Worm (Caenorhabditis elegans) whole organism, L3 larva: Measurements from ENCODE around the gene fubl-1.

ENCODE experiments used
- R02D3.7 ChIP-seq: fragments of 150-350 bp; optimal IDR thresholded peaks from 2 replicates; lab custom pipeline; 2014; ENCODE audit warnings: missing biosample characterization, missing genetic modification characterization
- ZK546.5 ChIP-seq: sonication (generic microtip); optimal IDR thresholded peaks from 2 replicates; lab custom pipeline; 2017; ENCODE audit warnings: missing biosample characterization, missing genetic modification characterization
- ceh-16 ChIP-seq: sonication (generic microtip); optimal IDR thresholded peaks from 2 replicates; lab custom pipeline; 2017; ENCODE audit warnings: missing biosample characterization, missing genetic modification characterization
- ceh-28 ChIP-seq: fragments of 150-350 bp; optimal IDR thresholded peaks from 2 replicates; lab custom pipeline; 2014; ENCODE audit warnings: missing biosample characterization, missing genetic modification reagents, missing genetic modification characterization
- ceh-9 ChIP-seq: sonication (generic microtip); optimal IDR thresholded peaks from 2 replicates; lab custom pipeline; 2018; ENCODE audit warnings: missing biosample characterization, missing genetic modification characterization
- daf-12 ChIP-seq: fragments of 150-350 bp; optimal IDR thresholded peaks from 2 replicates; lab custom pipeline; 2014; ENCODE audit warnings: missing biosample characterization, missing genetic modification reagents, missing genetic modification characterization
- egl-27 ChIP-seq: sonication (generic microtip); optimal IDR thresholded peaks from 4 replicates; lab custom pipeline; 2017; ENCODE audit warnings: missing biosample characterization, missing genetic modification reagents, missing genetic modification characterization
- elt-2 ChIP-seq: sonication (generic microtip); optimal IDR thresholded peaks from 2 replicates; lab custom pipeline; 2016; ENCODE audit warnings: missing genetic modification reagents, mild to moderate bottlenecking, missing genetic modification characterization, missing compliant biosample characterization
- eor-1 ChIP-seq, 2 experiments: fragments of 150-350 bp; optimal IDR thresholded peaks; 2 replicates each; lab custom pipeline; 2014 to 2018; ENCODE audit warnings: missing biosample characterization in 2 of 2, missing genetic modification characterization in 2 of 2
- fkh-10 ChIP-seq: sonication (generic microtip); optimal IDR thresholded peaks from 2 replicates; lab custom pipeline; 2017; ENCODE audit warnings: missing biosample characterization, missing genetic modification reagents, missing genetic modification characterization
- fkh-2 ChIP-seq: fragments of 150-350 bp; optimal IDR thresholded peaks from 2 replicates; lab custom pipeline; 2014; ENCODE audit warnings: missing biosample characterization, missing genetic modification reagents, missing genetic modification characterization
- fos-1 ChIP-seq: fragments of 150-350 bp; optimal IDR thresholded peaks from 2 replicates; lab custom pipeline; 2014; ENCODE audit warnings: missing biosample characterization, missing genetic modification characterization
- hmg-11 ChIP-seq: sonication (generic microtip); optimal IDR thresholded peaks from 2 replicates; lab custom pipeline; 2016; ENCODE audit warnings: missing genetic modification characterization, missing compliant biosample characterization
- jun-1 ChIP-seq: fragments of 150-350 bp; optimal IDR thresholded peaks from 2 replicates; lab custom pipeline; 2014; ENCODE audit warnings: missing biosample characterization, missing genetic modification reagents, missing genetic modification characterization
- lin-15B ChIP-seq: fragments of 150-350 bp; optimal IDR thresholded peaks from 2 replicates; lab custom pipeline; 2014; ENCODE audit warnings: missing biosample characterization, missing genetic modification characterization
- lin-39 ChIP-seq: fragments of 150-350 bp; optimal IDR thresholded peaks from 2 replicates; lab custom pipeline; 2018; ENCODE audit warnings: missing biosample characterization, missing genetic modification reagents, missing genetic modification characterization
- lsy-12 ChIP-seq: sonication (generic microtip); optimal IDR thresholded peaks from 2 replicates; lab custom pipeline; 2016; ENCODE audit warnings: mild to moderate bottlenecking, missing genetic modification characterization, missing compliant biosample characterization
- mdl-1 ChIP-seq: fragments of 150-350 bp; optimal IDR thresholded peaks from 2 replicates; lab custom pipeline; 2014; ENCODE audit warnings: missing biosample characterization, missing genetic modification characterization
- mml-1 ChIP-seq: fragments of 150-350 bp; sonication (generic microtip); optimal IDR thresholded peaks from 3 replicates; lab custom pipeline; 2014; ENCODE audit warnings: missing biosample characterization, missing genetic modification characterization
- nfya-1 ChIP-seq: sonication (generic microtip); optimal IDR thresholded peaks from 2 replicates; lab custom pipeline; 2017; ENCODE audit warnings: missing genetic modification characterization, mild to moderate bottlenecking, missing compliant biosample characterization, antibody characterized with exemption, moderate library complexity; ENCODE audit not compliant: insufficient read depth
- nhr-11 ChIP-seq: fragments of 150-350 bp; optimal IDR thresholded peaks from 2 replicates; lab custom pipeline; 2014; ENCODE audit warnings: missing biosample characterization, missing genetic modification characterization
- nhr-12 ChIP-seq: fragments of 150-350 bp; optimal IDR thresholded peaks from 2 replicates; lab custom pipeline; 2014; ENCODE audit warnings: missing biosample characterization, missing genetic modification characterization
- nhr-23 ChIP-seq: fragments of 150-350 bp; optimal IDR thresholded peaks from 2 replicates; lab custom pipeline; 2014; ENCODE audit warnings: missing biosample characterization, missing genetic modification reagents, missing genetic modification characterization
- nhr-237 ChIP-seq: fragments of 150-350 bp; optimal IDR thresholded peaks from 2 replicates; lab custom pipeline; 2014; ENCODE audit warnings: missing biosample characterization, missing genetic modification characterization
- nhr-25 ChIP-seq: sonication (generic microtip); optimal IDR thresholded peaks from 2 replicates; lab custom pipeline; 2017; ENCODE audit warnings: missing biosample characterization, missing genetic modification characterization
- nhr-28 ChIP-seq: fragments of 150-350 bp; optimal IDR thresholded peaks from 2 replicates; lab custom pipeline; 2014; ENCODE audit warnings: missing biosample characterization, missing genetic modification characterization
- nhr-43 ChIP-seq: sonication (generic microtip); optimal IDR thresholded peaks from 2 replicates; lab custom pipeline; 2016; ENCODE audit warnings: mild to moderate bottlenecking, missing genetic modification characterization, missing compliant biosample characterization; ENCODE audit not compliant: poor library complexity, severe bottlenecking
- nhr-67 ChIP-seq: fragments of 150-350 bp; optimal IDR thresholded peaks from 2 replicates; lab custom pipeline; 2014; ENCODE audit warnings: missing biosample characterization, missing genetic modification characterization
- nhr-77 ChIP-seq: fragments of 150-350 bp; optimal IDR thresholded peaks from 2 replicates; lab custom pipeline; 2014; ENCODE audit warnings: missing biosample characterization, missing genetic modification characterization
- pha-4 ChIP-seq: fragments of 150-350 bp; optimal IDR thresholded peaks from 2 replicates; lab custom pipeline; 2014; ENCODE audit warnings: missing biosample characterization, missing genetic modification reagents, missing genetic modification characterization
- pqm-1 ChIP-seq: fragments of 150-350 bp; optimal IDR thresholded peaks from 2 replicates; lab custom pipeline; 2017; ENCODE audit warnings: missing biosample characterization, missing genetic modification characterization, inconsistent platforms
- sea-2 ChIP-seq: fragments of 150-350 bp; sonication (generic microtip); optimal IDR thresholded peaks from 4 replicates; lab custom pipeline; 2014; ENCODE audit warnings: missing biosample characterization, missing genetic modification reagents, missing genetic modification characterization
- skn-1 ChIP-seq: fragments of 150-350 bp; optimal IDR thresholded peaks from 2 replicates; lab custom pipeline; 2014; ENCODE audit warnings: missing biosample characterization, missing genetic modification characterization
- tbx-2 ChIP-seq: sonication (generic microtip); optimal IDR thresholded peaks from 2 replicates; lab custom pipeline; 2016; ENCODE audit warnings: mild to moderate bottlenecking, missing genetic modification characterization, missing compliant biosample characterization
- unc-39 ChIP-seq: sonication (generic microtip); optimal IDR thresholded peaks from 4 replicates; lab custom pipeline; 2017; ENCODE audit warnings: missing biosample characterization, missing genetic modification characterization

The fubl-1 gene

ce11 chrV:10283444-10283843 is 44.8 kb upstream of the fubl-1 start, which contains the start of gene lys-3:
TSS of gene lys-3 (minus strand) at chrV:10283544.
- TF ChIP-seq pqm-1 (tag; lab: Kevin White, UChicago) (peak; percentile 19), sea-2 (GFP tag; lab: Kevin White, UChicago) (no peak), daf-12 (no peak), nhr-11 (tag; lab: Kevin White, UChicago) (no peak), lin-15B (tag; lab: Kevin White, UChicago) (no peak), lsy-12 (tag; lab: Kevin White, UChicago) (no peak), egl-27 (tag; lab: Kevin White, UChicago) (no peak), elt-2 (tag; lab: Kevin White, UChicago) (no peak)

ce11 chrV:10281374-10281773 is 42.7 kb upstream of the fubl-1 start, which contains the start of gene lys-2:
TSS of gene lys-2 (minus strand) at chrV:10281474.
- TF ChIP-seq egl-27 (tag; lab: Kevin White, UChicago), result no peak
- no peak for TF ChIP-seq ceh-9
- no peak for TF ChIP-seq eor-1 (tag; optimal IDR thresholded peaks at IDR 0.05; lab: Kevin White, UChicago)
- peak; percentile 24 for TF ChIP-seq jun-1
- no peak for TF ChIP-seq fkh-2 (tag; lab: Kevin White, UChicago)
- TF ChIP-seq mdl-1 (tag; lab: Kevin White, UChicago), result no peak
- TF ChIP-seq fkh-10 (GFP tag; lab: Kevin White, UChicago), result no peak
- TF ChIP-seq nhr-77 (tag; lab: Kevin White, UChicago), result no peak
- peak; percentile 20 for TF ChIP-seq pha-4
- no peak for TF ChIP-seq nhr-11 (tag; lab: Kevin White, UChicago)
- no peak for TF ChIP-seq nhr-28 (tag; lab: Kevin White, UChicago)
- TF ChIP-seq unc-39 (tag; lab: Kevin White, UChicago), result no peak
- no peak for TF ChIP-seq nhr-67 (tag; lab: Kevin White, UChicago)
- no peak for TF ChIP-seq nhr-12
- TF ChIP-seq nhr-237 (tag; lab: Kevin White, UChicago), result no peak
- peak; percentile 95 for TF ChIP-seq pqm-1 (tag; lab: Kevin White, UChicago)
- TF ChIP-seq R02D3.7 (tag; lab: Kevin White, UChicago), result no peak
- TF ChIP-seq lin-15B (tag; lab: Kevin White, UChicago), result no peak
- no peak for TF ChIP-seq mml-1 (tag; lab: Kevin White, UChicago)
- TF ChIP-seq nhr-43 (tag; lab: Kevin White, UChicago), result no peak
- no peak for TF ChIP-seq nfya-1 (tag; lab: Kevin White, UChicago)
- TF ChIP-seq elt-2 (tag; lab: Kevin White, UChicago), result peak; percentile 84
- no peak for TF ChIP-seq hmg-11 (tag; lab: Kevin White, UChicago)
- TF ChIP-seq lsy-12 (tag; lab: Kevin White, UChicago), result no peak
- no peak for TF ChIP-seq nhr-23 (tag; lab: Kevin White, UChicago)
- TF ChIP-seq ceh-16, result no peak
- TF ChIP-seq skn-1, result peak; percentile 8
- TF ChIP-seq ceh-28 (tag; lab: Kevin White, UChicago), result no peak
- TF ChIP-seq lin-39 (tag; lab: Kevin White, UChicago), result no peak
- TF ChIP-seq ZK546.5 (tag; lab: Kevin White, UChicago), result no peak

DNA sequence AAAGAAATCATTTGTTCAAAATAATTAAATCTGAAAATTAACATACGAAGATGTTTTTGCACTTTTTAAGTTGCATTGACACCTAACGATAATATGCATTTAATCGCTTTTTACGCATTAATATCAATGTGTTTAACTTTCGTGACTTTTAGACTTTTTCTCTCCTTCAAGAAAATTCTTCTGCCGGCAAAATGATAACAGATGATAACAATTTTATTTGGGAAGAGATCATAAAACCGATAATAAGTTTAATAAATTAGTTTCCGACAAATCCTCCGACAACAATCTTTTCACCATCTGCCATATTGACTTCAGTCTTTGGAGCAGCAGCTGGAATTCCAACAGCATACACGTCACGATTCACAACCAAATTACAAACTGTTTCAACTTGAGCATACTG is 41.4 kb upstream of the fubl-1 start:
- TF ChIP-seq fos-1 (peak; percentile 23), jun-1 (peak; percentile 37), pha-4 (peak; percentile 34), tbx-2 (tag; lab: Kevin White, UChicago) (no peak), pqm-1 (tag; lab: Kevin White, UChicago) (peak; percentile 85), mdl-1 (tag; lab: Kevin White, UChicago) (no peak), elt-2 (tag; lab: Kevin White, UChicago) (peak; percentile 89)

ce11 chrV:10277579-10277978 is 38.9 kb upstream of the fubl-1 start, which contains the start of gene lys-1:
TSS of gene lys-1 (plus strand) at chrV:10277904.
- TF ChIP-seq nhr-23 (tag; lab: Kevin White, UChicago) (no peak), nfya-1 (tag; lab: Kevin White, UChicago) (no peak), pqm-1 (tag; lab: Kevin White, UChicago) (peak; percentile 83), nhr-25 (no peak), tbx-2 (tag; lab: Kevin White, UChicago) (no peak), elt-2 (tag; lab: Kevin White, UChicago) (peak; percentile 87), nhr-28 (tag; lab: Kevin White, UChicago) (no peak)
